Worm (Caenorhabditis elegans) whole organism, L1 larva: ENCODE measurements around the gene D1086.9.

ENCODE experiments used
- C04F5.9 ChIP-seq: sonication (generic microtip); optimal IDR thresholded peaks from 2 replicates; lab custom pipeline; 2016; ENCODE audit warnings: missing genetic modification characterization, missing compliant biosample characterization
- C16A3.4 ChIP-seq: fragments of 150-350 bp; optimal IDR thresholded peaks from 2 replicates; lab custom pipeline; 2014; ENCODE audit warnings: missing biosample characterization, missing genetic modification characterization
- aha-1 ChIP-seq: fragments of 150-350 bp; optimal IDR thresholded peaks from 2 replicates; lab custom pipeline; 2014; ENCODE audit warnings: missing biosample characterization, missing genetic modification characterization
- ama-1 ChIP-seq: fragments of 150-350 bp; optimal IDR thresholded peaks from 2 replicates; lab custom pipeline; 2014
- ceh-63 ChIP-seq: fragments of 200-800 bp; sonication (Bioruptor generic); optimal IDR thresholded peaks from 2 replicates; lab custom pipeline; 2018; ENCODE audit warnings: mild to moderate bottlenecking, missing genetic modification characterization, missing compliant biosample characterization
- ceh-8 ChIP-seq: fragments of 200-800 bp; sonication (Bioruptor generic); optimal IDR thresholded peaks from 2 replicates; lab custom pipeline; 2018; ENCODE audit warnings: mild to moderate bottlenecking, missing genetic modification characterization, moderate library complexity, missing compliant biosample characterization
- ceh-88 ChIP-seq: fragments of 200-800 bp; sonication (Bioruptor generic); IDR thresholded peaks from 2 replicates; pipeline ENCODE4 v1.3.6; 2022; ENCODE audit warnings: missing genetic modification characterization, missing compliant biosample characterization
- dpl-1 ChIP-seq, 3 experiments: fragments of 150-350 bp in 2 of 3; sonication (generic microtip) in 1 of 3; optimal IDR thresholded peaks; 2 replicates each; lab custom pipeline; 2014 to 2017; ENCODE audit warnings: missing biosample characterization in 3 of 3, missing genetic modification characterization in 3 of 3, missing genetic modification reagents in 3 of 3
- dsc-1 ChIP-seq: sonication (generic microtip); optimal IDR thresholded peaks from 2 replicates; lab custom pipeline; 2016; ENCODE audit warnings: mild to moderate bottlenecking, missing genetic modification characterization, missing compliant biosample characterization
- egl-13 ChIP-seq: sonication (generic microtip); optimal IDR thresholded peaks from 2 replicates; lab custom pipeline; 2016; ENCODE audit warnings: missing genotype, missing genetic modification reagents, missing genetic modification characterization, missing compliant biosample characterization
- egl-27 ChIP-seq, 2 experiments: fragments of 150-350 bp in 1 of 2; sonication (generic microtip); optimal IDR thresholded peaks; 3 replicates each; lab custom pipeline; 2017 to 2018; ENCODE audit warnings: missing biosample characterization in 2 of 2, missing genetic modification characterization in 2 of 2, missing genetic modification reagents in 2 of 2
- elt-3 ChIP-seq, 6 experiments: fragments of 150-350 bp in 1 of 6; sonication (generic microtip); optimal IDR thresholded peaks; 2 replicates each; lab custom pipeline; 2017 to 2018; ENCODE audit warnings: missing biosample characterization in 6 of 6, missing genetic modification characterization in 6 of 6, inconsistent platforms in 1 of 6
- ets-5 ChIP-seq: fragments of 200-800 bp; sonication (Bioruptor generic); IDR thresholded peaks from 2 replicates; pipeline ENCODE4 v1.3.6; 2022; ENCODE audit warnings: missing genetic modification characterization, missing compliant biosample characterization
- fkh-4 ChIP-seq: sonication (generic microtip); optimal IDR thresholded peaks from 2 replicates; lab custom pipeline; 2016; ENCODE audit warnings: missing compliant biosample characterization, missing genetic modification characterization, borderline replicate concordance
- fkh-8 ChIP-seq: sonication (generic microtip); optimal IDR thresholded peaks from 2 replicates; lab custom pipeline; 2016; ENCODE audit warnings: mild to moderate bottlenecking, missing genetic modification characterization, missing compliant biosample characterization
- fos-1 ChIP-seq: fragments of 150-350 bp; optimal IDR thresholded peaks from 2 replicates; lab custom pipeline; 2014; ENCODE audit warnings: missing biosample characterization, missing genetic modification characterization
- hlh-17 ChIP-seq: fragments of 200-800 bp; sonication (Bioruptor generic); optimal IDR thresholded peaks from 2 replicates; lab custom pipeline; 2018; ENCODE audit warnings: missing genetic modification characterization, mild to moderate bottlenecking, missing compliant biosample characterization, moderate library complexity, borderline replicate concordance
- hlh-4 ChIP-seq: sonication (generic microtip); optimal IDR thresholded peaks from 2 replicates; lab custom pipeline; 2016; ENCODE audit warnings: mild to moderate bottlenecking, missing genetic modification characterization, missing compliant biosample characterization
- jun-1 ChIP-seq: fragments of 150-350 bp; optimal IDR thresholded peaks from 2 replicates; lab custom pipeline; 2014; ENCODE audit warnings: missing biosample characterization, missing genetic modification reagents, missing genetic modification characterization
- lin-15B ChIP-seq: fragments of 150-350 bp; sonication (generic microtip); optimal IDR thresholded peaks from 3 replicates; lab custom pipeline; 2014; ENCODE audit warnings: missing biosample characterization, missing genetic modification characterization
- lin-35 ChIP-seq, 2 experiments: fragments of 150-350 bp; optimal IDR thresholded peaks; 2 replicates each; lab custom pipeline; 2014; ENCODE audit warnings: missing biosample characterization in 2 of 2, missing genetic modification characterization in 2 of 2, missing genetic modification reagents in 2 of 2
- lin-39 ChIP-seq: fragments of 150-350 bp; optimal IDR thresholded peaks from 2 replicates; lab custom pipeline; 2014; ENCODE audit warnings: missing biosample characterization, missing genetic modification reagents, missing genetic modification characterization
- lir-3 ChIP-seq: sonication (generic microtip); optimal IDR thresholded peaks from 2 replicates; lab custom pipeline; 2016; ENCODE audit warnings: mild to moderate bottlenecking, missing genetic modification characterization, moderate library complexity, missing compliant biosample characterization; ENCODE audit not compliant: poor library complexity
- lsy-2 ChIP-seq, 2 experiments: fragments of 150-350 bp; optimal IDR thresholded peaks; 2 replicates each; lab custom pipeline; 2014; ENCODE audit warnings: missing biosample characterization in 2 of 2, missing genetic modification characterization in 2 of 2
- mep-1 ChIP-seq: fragments of 150-350 bp; optimal IDR thresholded peaks from 2 replicates; lab custom pipeline; 2014; ENCODE audit warnings: missing biosample characterization, missing genetic modification characterization
- nhr-20 ChIP-seq: sonication (generic microtip); optimal IDR thresholded peaks from 2 replicates; lab custom pipeline; 2016; ENCODE audit warnings: mild to moderate bottlenecking, missing genetic modification characterization, missing compliant biosample characterization
- nhr-47 ChIP-seq: sonication (generic microtip); optimal IDR thresholded peaks from 2 replicates; lab custom pipeline; 2016; ENCODE audit warnings: mild to moderate bottlenecking, missing genetic modification characterization, moderate library complexity, missing compliant biosample characterization
- nhr-71 ChIP-seq: sonication (generic microtip); optimal IDR thresholded peaks from 2 replicates; lab custom pipeline; 2016; ENCODE audit warnings: mild to moderate bottlenecking, missing genetic modification characterization, moderate library complexity, missing compliant biosample characterization
- nhr-77 ChIP-seq: fragments of 150-350 bp; optimal IDR thresholded peaks from 2 replicates; lab custom pipeline; 2014; ENCODE audit warnings: missing biosample characterization, missing genetic modification characterization
- nhr-85 ChIP-seq: sonication (generic microtip); peaks from one replicate; lab custom pipeline; 2016; ENCODE audit warnings: missing genetic modification characterization, inconsistent platforms, missing compliant biosample characterization
- pag-3 ChIP-seq: sonication (generic microtip); optimal IDR thresholded peaks from 2 replicates; lab custom pipeline; 2017; ENCODE audit warnings: missing genetic modification characterization, mild to moderate bottlenecking, missing compliant biosample characterization, antibody characterized with exemption, borderline replicate concordance; ENCODE audit not compliant: insufficient read depth
- pqm-1 ChIP-seq: sonication (generic microtip); optimal IDR thresholded peaks from 3 replicates; lab custom pipeline; 2017; ENCODE audit warnings: missing biosample characterization, missing genetic modification characterization
- rnt-1 ChIP-seq: sonication (generic microtip); optimal IDR thresholded peaks from 2 replicates; lab custom pipeline; 2016; ENCODE audit warnings: mild to moderate bottlenecking, missing genetic modification characterization, moderate library complexity, missing compliant biosample characterization
- skn-1 ChIP-seq: fragments of 150-350 bp; optimal IDR thresholded peaks from 2 replicates; lab custom pipeline; 2014; ENCODE audit warnings: missing biosample characterization, missing genetic modification characterization
- snpc-4 ChIP-seq: fragments of 150-350 bp; optimal IDR thresholded peaks from 2 replicates; lab custom pipeline; 2014; ENCODE audit warnings: missing biosample characterization, missing genetic modification characterization
- sptf-1 ChIP-seq: fragments of 150-350 bp; optimal IDR thresholded peaks from 2 replicates; lab custom pipeline; 2014; ENCODE audit warnings: missing biosample characterization, missing genetic modification characterization
- sup-37 ChIP-seq: fragments of 200-800 bp; sonication (Bioruptor generic); optimal IDR thresholded peaks from 2 replicates; lab custom pipeline; 2018; ENCODE audit warnings: mild to moderate bottlenecking, missing genetic modification characterization, missing compliant biosample characterization
- swsn-7 ChIP-seq: sonication (generic microtip); optimal IDR thresholded peaks from 2 replicates; lab custom pipeline; 2016; ENCODE audit warnings: missing genetic modification characterization, missing compliant biosample characterization
- tlp-1 ChIP-seq: fragments of 150-350 bp; optimal IDR thresholded peaks from 2 replicates; lab custom pipeline; 2014; ENCODE audit warnings: missing biosample characterization, missing genetic modification characterization
- unc-62 ChIP-seq: fragments of 150-350 bp; optimal IDR thresholded peaks from 2 replicates; lab custom pipeline; 2014; ENCODE audit warnings: missing biosample characterization, missing genetic modification reagents, missing genetic modification characterization
- unc-86 ChIP-seq: sonication (generic microtip); optimal IDR thresholded peaks from 2 replicates; lab custom pipeline; 2016; ENCODE audit warnings: missing genetic modification characterization, missing compliant biosample characterization
- unc-98 ChIP-seq: fragments of 200-800 bp; sonication (Bioruptor generic); IDR thresholded peaks from 2 replicates; pipeline ENCODE4 v1.3.6; 2022; ENCODE audit warnings: missing genetic modification characterization, missing compliant biosample characterization
- zag-1 ChIP-seq: fragments of 150-350 bp; optimal IDR thresholded peaks from 2 replicates; lab custom pipeline; 2014; ENCODE audit warnings: missing biosample characterization, missing genetic modification characterization
- ztf-11 ChIP-seq, 2 experiments: sonication (generic microtip); optimal IDR thresholded peaks; 2 replicates each; lab custom pipeline; 2016 to 2017; ENCODE audit warnings: missing genetic modification characterization in 2 of 2, missing biosample characterization in 1 of 2, missing compliant biosample characterization in 1 of 2

Gene D1086.9

DNA sequence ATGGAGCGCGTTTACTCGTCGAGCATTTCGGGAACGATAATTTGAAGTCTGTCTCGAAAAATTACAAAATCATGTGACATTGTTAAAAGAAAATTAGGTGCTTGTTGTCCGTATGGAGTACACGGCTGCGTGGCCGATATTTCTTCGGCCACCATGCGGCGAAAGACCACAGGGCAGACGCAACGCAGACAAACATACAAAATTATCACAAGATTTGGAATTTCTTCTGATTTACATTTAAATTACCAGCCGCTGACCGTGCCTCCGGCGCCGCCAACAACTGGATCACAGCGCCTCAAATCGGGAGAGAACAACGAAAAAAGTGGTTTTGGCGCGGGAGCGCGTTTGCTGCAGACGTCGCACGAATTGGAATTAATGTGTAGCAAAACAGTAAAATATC is 49.0 kb upstream of the D1086.9 start (continued):
- TF ChIP-seq C16A3.4 (tag; lab: Kevin White, UChicago) (peak; percentile 82), egl-27 (tag; optimal IDR thresholded peaks at IDR 0.05; lab: Kevin White, UChicago) (peak in 1 of 2 experiments; percentile 4), unc-98 (peak; percentile 100), lir-3 (peak; percentile 99), lin-35 (GFP tag; optimal IDR thresholded peaks at IDR 0.05; lab: Kevin White, UChicago) (peak; percentile 83 to 89), snpc-4 (tag; lab: Kevin White, UChicago) (peak; percentile 85), dpl-1 (GFP tag; optimal IDR thresholded peaks at IDR 0.05; lab: Kevin White, UChicago) (peak; percentile 80 to 87 (median 81)), swsn-7 (tag; lab: Kevin White, UChicago) (peak; percentile 98), hlh-4 (tag; lab: Kevin White, UChicago) (peak; percentile 95), nhr-20 (peak; percentile 99), C04F5.9 (tag; lab: Kevin White, UChicago) (peak; percentile 96), ceh-63 (GFP tag; lab: Kevin White, UChicago) (peak; percentile 97), lin-39 (tag; lab: Kevin White, UChicago) (peak; percentile 93), fkh-4 (tag; lab: Kevin White, UChicago) (peak; percentile 100), jun-1 (peak; percentile 87), nhr-77 (tag; lab: Kevin White, UChicago) (peak; percentile 82), elt-3 (tag; optimal IDR thresholded peaks at IDR 0.05; lab: Kevin White, UChicago) (peak in 4 of 6 experiments; percentile 18 to 85 (median 64)), lsy-2 (tag; optimal IDR thresholded peaks at IDR 0.05; lab: Kevin White, UChicago) (peak; percentile 87 to 91), fos-1 (tag; lab: Kevin White, UChicago) (peak; percentile 66), dsc-1 (peak; percentile 99), skn-1 (tag; lab: Kevin White, UChicago) (peak; percentile 62), ama-1 (lab: Kevin White, UChicago) (peak; percentile 2)

DNA sequence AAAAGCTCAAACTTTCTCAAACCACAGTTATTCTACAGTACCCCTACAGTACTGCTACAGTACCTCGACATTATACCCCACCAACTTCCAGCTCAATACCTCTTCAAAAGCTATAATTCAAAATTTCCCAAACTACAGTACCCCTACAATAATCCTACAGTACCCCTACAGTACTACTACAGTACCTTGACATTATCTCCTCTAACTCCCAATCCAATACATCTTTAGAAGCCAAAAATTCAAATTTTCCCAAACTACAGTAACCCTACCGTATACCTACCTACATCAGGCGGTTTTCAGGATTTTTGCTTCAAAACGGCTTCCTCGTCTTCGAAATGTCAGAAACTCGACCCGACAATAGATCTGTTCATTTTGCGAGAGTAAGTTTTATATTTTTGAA is 46.5 kb upstream of the D1086.9 start, which contains the start of gene F58D12.3:
Gene F58D12.3 (plus strand): TSS at position 301 of the 400 bp plus-strand sequence.
- TF ChIP-seq lsy-2 (tag; optimal IDR thresholded peaks at IDR 0.05; lab: Kevin White, UChicago) (no peak), sup-37 (GFP tag; lab: Kevin White, UChicago) (no peak), ceh-63 (GFP tag; lab: Kevin White, UChicago) (no peak), swsn-7 (tag; lab: Kevin White, UChicago) (no peak), fkh-8 (no peak), hlh-17 (no peak), ceh-88 (GFP tag; lab: Robert Waterston, UW) (no peak), unc-86 (no peak), ets-5 (GFP tag; lab: Robert Waterston, UW) (no peak)

DNA sequence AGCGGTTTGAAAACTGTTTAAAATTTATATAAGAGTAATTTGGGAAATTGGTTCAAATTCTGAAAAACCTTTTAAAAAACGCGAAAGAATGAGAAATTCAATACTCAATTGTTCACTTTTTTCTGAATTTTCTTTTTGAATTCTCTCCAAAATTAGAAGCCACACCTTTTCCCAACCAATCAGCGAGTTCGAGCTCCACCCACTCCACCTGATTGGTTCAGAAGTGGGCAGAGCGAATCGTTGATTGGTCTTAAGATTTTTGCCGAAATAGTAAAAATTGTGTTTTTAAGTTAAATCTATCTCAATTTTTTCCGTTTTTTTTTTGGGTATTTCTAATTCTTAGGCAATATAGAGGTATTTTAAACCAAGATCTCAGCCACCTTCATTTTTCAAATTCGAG is 40.1 kb upstream of the D1086.9 start:
- TF ChIP-seq sup-37 (GFP tag; lab: Kevin White, UChicago), result no peak
- no peak for TF ChIP-seq fos-1 (tag; lab: Kevin White, UChicago)
- no peak for TF ChIP-seq nhr-47 (tag; lab: Kevin White, UChicago)
- TF ChIP-seq lin-15B, result no peak
- TF ChIP-seq nhr-77 (tag; lab: Kevin White, UChicago), result no peak
- TF ChIP-seq nhr-71, result no peak
- no peak for TF ChIP-seq fkh-8
- no peak for TF ChIP-seq unc-62
- no peak for TF ChIP-seq tlp-1 (tag; lab: Kevin White, UChicago)
- no peak for TF ChIP-seq ama-1 (lab: Kevin White, UChicago)

ce11 chrV:14064422-14064821 is 39.6 kb upstream of the D1086.9 start, which contains the start of gene D1086.21:
Gene D1086.21, plus strand, starts transcription at chrV:14064722.
- TF ChIP-seq sptf-1 (tag; lab: Kevin White, UChicago), result no peak

ce11 chrV:14067816-14068296 is 36.2 kb upstream of the D1086.9 start, which contains the start of gene D1086.17:
Gene D1086.17, plus strand, starts transcription at chrV:14067866.
- TF ChIP-seq unc-86 (no peak), rnt-1 (no peak), dpl-1 (GFP tag; optimal IDR thresholded peaks at IDR 0.05; lab: Kevin White, UChicago) (no peak), ets-5 (GFP tag; lab: Robert Waterston, UW) (no peak), pag-3 (tag; lab: Kevin White, UChicago) (no peak), egl-13 (tag; lab: Kevin White, UChicago) (no peak), ceh-8 (GFP tag; lab: Kevin White, UChicago) (no peak), ztf-11 (tag; optimal IDR thresholded peaks at IDR 0.05; lab: Kevin White, UChicago) (no peak), fkh-4 (tag; lab: Kevin White, UChicago) (no peak), zag-1 (tag; lab: Kevin White, UChicago) (no peak), pqm-1 (tag; lab: Kevin White, UChicago) (no peak), nhr-85 (tag; lab: Kevin White, UChicago) (no peak), fkh-8 (no peak), aha-1 (tag; lab: Kevin White, UChicago) (no peak), nhr-20 (no peak), mep-1 (no peak), tlp-1 (tag; lab: Kevin White, UChicago) (no peak)
